Worm (Caenorhabditis elegans): Measurements from ENCODE around the gene T27E7.9.

ce11 chrIV:14528718-14529117 is 20.5 kb downstream of the T27E7.9 start, which contains the start of gene T27E7.3:
- TF ChIP-seq him-1 (tag; optimal IDR thresholded peaks at IDR 0.05): no peak
- no peak for TF ChIP-seq dao-5 (tag; optimal IDR thresholded peaks at IDR 0.05)
